Worm (Caenorhabditis elegans): Measurements from ENCODE around the gene T08B6.4.

Gene T08B6.4

DNA sequence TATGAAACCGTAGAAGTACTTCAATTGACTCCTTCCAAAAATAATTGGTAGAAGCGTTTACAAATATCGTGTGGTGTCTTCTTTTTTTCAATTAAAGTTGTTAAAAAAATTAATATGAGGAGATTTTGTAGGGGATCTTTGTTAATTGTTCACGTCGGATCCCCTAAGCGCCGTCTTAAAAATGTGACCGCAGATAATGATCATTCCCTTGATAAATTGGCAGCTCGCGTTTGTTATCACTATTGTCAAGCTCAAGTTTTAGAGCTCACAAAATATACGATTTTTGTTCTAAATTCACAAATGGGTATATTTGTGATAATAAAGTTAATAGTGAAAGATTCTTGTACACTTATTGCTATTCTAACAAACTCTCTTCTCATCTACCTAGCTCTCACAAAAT is 3.5 kb downstream of the T08B6.4 start, which contains the start of gene str-159:
Gene str-159 (plus strand): TSS at position 301 of the 400 bp plus-strand sequence.
- TF ChIP-seq ham-2 (GFP tag; optimal IDR thresholded peaks at IDR 0.05), result no peak
- TF ChIP-seq mab-5 (tag; optimal IDR thresholded peaks at IDR 0.05), result no peak
- no peak for TF ChIP-seq ceh-39 (tag; optimal IDR thresholded peaks at IDR 0.05)
- no peak for TF ChIP-seq sptf-1 (tag; optimal IDR thresholded peaks at IDR 0.05)
- TF ChIP-seq lin-13 (tag; optimal IDR thresholded peaks at IDR 0.05), result no peak
- no peak for TF ChIP-seq pha-4 (tag; optimal IDR thresholded peaks at IDR 0.05)
- TF ChIP-seq unc-120 (tag; optimal IDR thresholded peaks at IDR 0.05; ENCODE audit: poor library complexity, severe bottlenecking), result no peak
- no peak for TF ChIP-seq elt-3 (tag; optimal IDR thresholded peaks at IDR 0.05)

DNA sequence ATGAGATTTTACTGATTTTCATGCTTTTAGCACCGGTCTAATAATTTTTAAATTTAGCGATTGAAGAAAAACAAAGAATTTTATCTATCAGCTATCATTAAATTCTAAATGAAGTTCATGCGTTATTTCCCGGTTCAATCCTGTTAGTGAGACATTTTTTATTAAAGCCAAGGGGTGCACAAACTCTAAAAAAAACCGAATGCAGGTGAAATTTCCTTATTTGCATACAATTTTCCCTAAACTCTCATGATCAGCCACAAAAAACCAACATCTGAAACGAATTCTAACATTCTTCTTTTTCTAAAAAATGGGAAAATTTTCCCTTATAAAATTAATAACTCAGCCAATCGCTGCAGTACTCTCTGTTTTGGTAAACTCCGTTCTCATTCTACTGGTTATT is 7.6 kb downstream of the T08B6.4 start, which contains the start of gene str-156:
Gene str-156 (plus strand): TSS at position 301 of the 400 bp plus-strand sequence.
- TF ChIP-seq lsy-2 (tag; optimal IDR thresholded peaks at IDR 0.05), result no peak
- TF ChIP-seq mls-2 (tag; optimal IDR thresholded peaks at IDR 0.05), result no peak
- TF ChIP-seq ceh-83 (GFP tag; optimal IDR thresholded peaks at IDR 0.05), result no peak
- TF ChIP-seq blmp-1 (tag; optimal IDR thresholded peaks at IDR 0.05), result no peak
- TF ChIP-seq M03D4.4 (tag; optimal IDR thresholded peaks at IDR 0.05), result no peak
- TF ChIP-seq zip-8 (tag; optimal IDR thresholded peaks at IDR 0.05), result no peak
- TF ChIP-seq nhr-28 (tag; optimal IDR thresholded peaks at IDR 0.05), result no peak
- no peak for TF ChIP-seq ces-1 (GFP tag; optimal IDR thresholded peaks at IDR 0.05)
- TF ChIP-seq unc-62 (GFP tag; optimal IDR thresholded peaks at IDR 0.05), result no peak
- no peak for TF ChIP-seq cnd-1 (tag; optimal IDR thresholded peaks at IDR 0.05)
- no peak for TF ChIP-seq lin-13 (tag; optimal IDR thresholded peaks at IDR 0.05)
- no peak for TF ChIP-seq elt-1 (tag; optimal IDR thresholded peaks at IDR 0.05; ENCODE audit: borderline replicate concordance, insufficient read depth)
- TF ChIP-seq ceh-39 (tag; optimal IDR thresholded peaks at IDR 0.05), result no peak
- no peak for TF ChIP-seq elt-3 (tag; optimal IDR thresholded peaks at IDR 0.05)
- no peak for TF ChIP-seq sptf-1 (tag; optimal IDR thresholded peaks at IDR 0.05)

DNA sequence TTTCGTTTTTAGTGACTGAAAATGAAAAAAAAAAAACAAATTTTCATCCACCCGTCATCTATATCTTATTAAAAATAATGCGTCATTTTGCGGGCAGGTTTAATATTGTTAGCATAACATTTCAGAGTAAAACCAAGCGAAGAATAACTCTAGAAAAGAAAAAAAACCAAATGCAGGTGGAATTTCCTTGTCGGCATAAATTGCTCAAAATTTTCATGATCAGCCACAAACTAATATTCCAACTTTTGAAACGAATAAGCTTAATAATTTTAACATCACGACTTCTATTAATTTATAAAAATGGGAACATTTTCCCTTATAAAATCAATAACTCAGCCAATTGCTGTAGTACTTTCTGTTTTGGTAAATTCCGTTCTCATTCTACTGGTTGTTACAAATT is 10.2 kb downstream of the T08B6.4 start, which contains the start of gene str-155:
Gene str-155 (plus strand): TSS at position 301 of the 400 bp plus-strand sequence.
- TF ChIP-seq sptf-1 (tag; optimal IDR thresholded peaks at IDR 0.05), result no peak

DNA sequence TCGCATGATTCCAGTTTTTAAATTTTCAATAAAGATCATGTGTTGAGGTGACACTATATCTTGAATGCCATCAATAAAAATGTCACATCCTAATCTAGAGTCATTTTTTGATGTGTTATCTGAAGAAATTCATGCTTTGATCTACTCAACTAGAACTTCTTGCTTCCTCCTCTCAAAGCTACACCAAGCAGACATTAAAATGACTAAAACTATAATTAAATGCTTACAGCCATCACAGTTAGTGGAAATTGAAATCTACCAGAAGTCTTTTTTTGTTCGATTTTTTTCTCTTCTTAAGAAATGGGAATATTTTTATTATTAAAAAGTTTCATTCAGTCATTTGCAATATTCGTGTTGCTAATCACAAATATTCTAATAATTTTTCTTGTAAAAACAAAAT is 12.3 kb downstream of the T08B6.4 start, which contains the start of gene str-158:
Gene str-158 (plus strand): TSS at position 301 of the 400 bp plus-strand sequence.
- TF ChIP-seq unc-62 (GFP tag; optimal IDR thresholded peaks at IDR 0.05), result no peak
- TF ChIP-seq ceh-83 (GFP tag; optimal IDR thresholded peaks at IDR 0.05), result no peak
- no peak for TF ChIP-seq ceh-39 (tag; optimal IDR thresholded peaks at IDR 0.05)
- no peak for TF ChIP-seq nhr-28 (tag; optimal IDR thresholded peaks at IDR 0.05)
- no peak for TF ChIP-seq pha-4 (tag; optimal IDR thresholded peaks at IDR 0.05)
- TF ChIP-seq flh-1 (GFP tag; optimal IDR thresholded peaks at IDR 0.05), result no peak
- no peak for TF ChIP-seq drap-1 (GFP tag; optimal IDR thresholded peaks at IDR 0.05)
- no peak for TF ChIP-seq nhr-76 (tag; optimal IDR thresholded peaks at IDR 0.05)
- no peak for TF ChIP-seq ham-2 (GFP tag; optimal IDR thresholded peaks at IDR 0.05)
- no peak for TF ChIP-seq nhr-2 (tag; optimal IDR thresholded peaks at IDR 0.05)
- no peak for TF ChIP-seq tbx-8 (GFP tag; optimal IDR thresholded peaks at IDR 0.05)
- TF ChIP-seq sem-2 (GFP tag; optimal IDR thresholded peaks at IDR 0.05), result no peak
- TF ChIP-seq bed-3 (GFP tag; optimal IDR thresholded peaks at IDR 0.05), result no peak
- TF ChIP-seq elt-1 (tag; optimal IDR thresholded peaks at IDR 0.05; ENCODE audit: borderline replicate concordance, insufficient read depth), result no peak
- no peak for TF ChIP-seq hlh-1 (tag; optimal IDR thresholded peaks at IDR 0.05)

DNA sequence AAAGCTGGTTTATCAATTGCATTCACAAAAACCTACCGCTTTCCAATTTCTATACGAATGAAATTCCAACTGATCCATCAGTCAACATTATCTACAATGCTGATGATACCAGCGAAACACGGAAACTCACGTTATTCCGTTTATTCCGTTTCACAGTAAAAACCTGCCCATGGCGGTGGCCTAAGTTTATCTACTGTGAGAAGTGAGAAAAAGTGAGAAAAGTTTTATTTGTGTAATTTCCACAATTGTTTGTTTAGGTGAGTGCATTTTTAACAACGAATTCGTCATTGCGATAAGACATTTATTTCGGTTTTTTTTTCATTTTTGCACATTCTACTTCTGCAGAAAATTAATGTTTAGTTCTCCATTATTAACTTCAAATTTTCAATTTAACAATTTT is 24.6 kb downstream of the T08B6.4 start, which contains the start of gene Y9C9A.8:
Gene Y9C9A.8 (plus strand): TSS at position 301 of the 400 bp plus-strand sequence.
- TF ChIP-seq unc-62 (GFP tag; optimal IDR thresholded peaks at IDR 0.05) (no peak), ces-1 (GFP tag; optimal IDR thresholded peaks at IDR 0.05) (no peak), blmp-1 (tag; optimal IDR thresholded peaks at IDR 0.05) (no peak), drap-1 (GFP tag; optimal IDR thresholded peaks at IDR 0.05) (no peak), lsy-2 (tag; optimal IDR thresholded peaks at IDR 0.05) (no peak), tbx-8 (GFP tag; optimal IDR thresholded peaks at IDR 0.05) (no peak), nhr-2 (tag; optimal IDR thresholded peaks at IDR 0.05) (no peak), mab-5 (tag; optimal IDR thresholded peaks at IDR 0.05) (no peak), mls-2 (tag; optimal IDR thresholded peaks at IDR 0.05) (no peak), pha-4 (tag; optimal IDR thresholded peaks at IDR 0.05) (no peak), nhr-12 (tag; optimal IDR thresholded peaks at IDR 0.05) (no peak), sptf-1 (tag; optimal IDR thresholded peaks at IDR 0.05) (no peak), ceh-39 (tag; optimal IDR thresholded peaks at IDR 0.05) (no peak), bed-3 (GFP tag; optimal IDR thresholded peaks at IDR 0.05) (no peak)
